Worm (Caenorhabditis elegans) whole organism, L4 larva: Measurements from ENCODE around the gene K10B3.1.

Experiments used
- T26A8.4 ChIP-seq: fragments of 200-800 bp; sonication (Bioruptor generic); IDR thresholded peaks from 2 replicates; pipeline ENCODE4 v1.3.6; 2022; ENCODE audit warnings: missing genetic modification characterization, missing compliant biosample characterization
- Y48G9A.11 ChIP-seq: fragments of 200-800 bp; sonication (Bioruptor generic); IDR thresholded peaks from 2 replicates; pipeline ENCODE4 v1.3.6; 2022; ENCODE audit warnings: missing genetic modification reagents, missing genetic modification characterization, missing compliant biosample characterization
- ZK546.5 ChIP-seq, 2 experiments: sonication (generic microtip); optimal IDR thresholded peaks; 2 replicates each; lab custom pipeline; 2017; ENCODE audit warnings: missing biosample characterization in 2 of 2, missing genetic modification characterization in 2 of 2
- ceh-62 ChIP-seq: sonication (generic microtip); optimal IDR thresholded peaks from 2 replicates; lab custom pipeline; 2017; ENCODE audit warnings: missing biosample characterization, missing genetic modification characterization
- cey-2 ChIP-seq: sonication (generic microtip); optimal IDR thresholded peaks from 3 replicates; lab custom pipeline; 2017; ENCODE audit warnings: missing genetic modification characterization, mild to moderate bottlenecking, missing compliant biosample characterization, antibody characterized with exemption, borderline replicate concordance; ENCODE audit not compliant: insufficient read depth
- daf-12 ChIP-seq: fragments of 150-350 bp; optimal IDR thresholded peaks from 2 replicates; lab custom pipeline; 2014; ENCODE audit warnings: missing biosample characterization, missing genetic modification reagents, missing genetic modification characterization
- daf-16 ChIP-seq, 3 experiments: sonication (generic microtip); optimal IDR thresholded peaks; 2 replicates each; lab custom pipeline; 2016 to 2017; ENCODE audit warnings: missing genetic modification characterization in 3 of 3, missing genetic modification reagents in 3 of 3, mild to moderate bottlenecking in 2 of 3, missing compliant biosample characterization in 2 of 3, missing biosample characterization in 1 of 3, moderate library complexity in 1 of 3
- daf-8 ChIP-seq: fragments of 200-800 bp; sonication (Bioruptor generic); IDR thresholded peaks from 2 replicates; pipeline ENCODE4 v1.3.6; 2022; ENCODE audit warnings: missing genetic modification characterization, missing compliant biosample characterization
- dmd-6 ChIP-seq: fragments of 200-800 bp; sonication (Bioruptor generic); IDR thresholded peaks from 2 replicates; pipeline ENCODE4 v1.3.6; 2022; ENCODE audit warnings: missing genetic modification reagents, missing genetic modification characterization, missing compliant biosample characterization
- egl-43 ChIP-seq: fragments of 200-800 bp; sonication (Bioruptor generic); IDR thresholded peaks from 2 replicates; pipeline ENCODE4 v1.3.6; 2022; ENCODE audit warnings: missing genetic modification reagents, missing genetic modification characterization, missing compliant biosample characterization
- fos-1 ChIP-seq: fragments of 150-350 bp; optimal IDR thresholded peaks from 2 replicates; lab custom pipeline; 2014; ENCODE audit warnings: missing biosample characterization, missing genetic modification characterization
- jun-1 ChIP-seq: fragments of 150-350 bp; optimal IDR thresholded peaks from 2 replicates; lab custom pipeline; 2014; ENCODE audit warnings: missing biosample characterization, missing genetic modification reagents, missing genetic modification characterization
- lim-7 ChIP-seq: fragments of 200-800 bp; sonication (Bioruptor generic); IDR thresholded peaks from 2 replicates; pipeline ENCODE4 v1.3.6; 2022; ENCODE audit warnings: missing genetic modification characterization, missing compliant biosample characterization
- mxl-3 ChIP-seq: fragments of 200-800 bp; sonication (Bioruptor generic); optimal IDR thresholded peaks from 2 replicates; lab custom pipeline; 2018; ENCODE audit warnings: mild to moderate bottlenecking, missing genetic modification characterization, missing compliant biosample characterization
- nhr-28 ChIP-seq: fragments of 150-350 bp; optimal IDR thresholded peaks from 2 replicates; lab custom pipeline; 2014; ENCODE audit warnings: missing biosample characterization, missing genetic modification characterization
- nhr-6 ChIP-seq: fragments of 150-350 bp; optimal IDR thresholded peaks from 2 replicates; lab custom pipeline; 2014; ENCODE audit warnings: missing biosample characterization, missing genetic modification characterization
- nhr-76 ChIP-seq: fragments of 150-350 bp; optimal IDR thresholded peaks from 2 replicates; lab custom pipeline; 2014; ENCODE audit warnings: missing biosample characterization, missing genetic modification characterization
- pqm-1 ChIP-seq: sonication (generic microtip); optimal IDR thresholded peaks from 2 replicates; lab custom pipeline; 2017; ENCODE audit warnings: missing biosample characterization, missing genetic modification characterization
- tra-1 ChIP-seq: fragments of 200-800 bp; sonication (Bioruptor generic); IDR thresholded peaks from 2 replicates; pipeline ENCODE4 v1.3.6; 2022; ENCODE audit warnings: missing genetic modification reagents, missing genetic modification characterization, missing compliant biosample characterization
- unc-62 ChIP-seq, 3 experiments: fragments of 150-350 bp in 1 of 3; sonication (generic microtip); optimal IDR thresholded peaks in 2 of 3; peaks in 1 of 3; 1 replicate in 1 of 3; 2 replicates in 2 of 3; lab custom pipeline; 2014 to 2017; ENCODE audit warnings: missing biosample characterization in 3 of 3, missing genetic modification characterization in 3 of 3, missing genetic modification reagents in 3 of 3, missing genotype in 1 of 3

Gene K10B3.1

DNA sequence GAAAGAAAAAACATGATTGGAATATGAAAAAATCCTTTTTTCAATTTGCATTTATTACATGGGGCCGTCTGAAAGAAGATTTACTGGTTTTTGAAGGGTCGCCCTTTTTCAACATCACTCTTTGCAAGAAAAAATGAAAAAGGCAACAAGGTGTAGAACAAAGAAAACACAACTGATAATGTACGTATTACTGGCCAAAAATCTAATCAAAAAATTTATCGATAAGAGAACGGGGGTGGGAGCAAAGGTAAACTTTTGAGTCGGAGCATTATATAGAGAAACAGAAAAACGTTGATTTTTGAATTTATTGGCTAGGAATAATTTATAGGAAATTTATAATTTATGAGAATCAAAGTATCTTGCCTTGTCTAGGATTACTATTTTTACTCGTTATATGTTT lies 46.6 kb downstream of the K10B3.1 start:
- TF ChIP-seq jun-1 (tag; lab: Kevin White, UChicago), result no peak
- no peak for TF ChIP-seq daf-12 (tag; lab: Kevin White, UChicago)
- no peak for TF ChIP-seq daf-8
- no peak for TF ChIP-seq Y48G9A.11
- no peak for TF ChIP-seq mxl-3
- TF ChIP-seq pqm-1 (tag; lab: Kevin White, UChicago), result peak; percentile 85
- no peak for TF ChIP-seq T26A8.4 (GFP tag; lab: Robert Waterston, UW)
- no peak for TF ChIP-seq fos-1 (tag; lab: Kevin White, UChicago)
- TF ChIP-seq daf-16 (GFP tag; optimal IDR thresholded peaks at IDR 0.05; lab: Kevin White, UChicago), result no peak
- peak; percentile 60 for TF ChIP-seq daf-16 (tag; optimal IDR thresholded peaks at IDR 0.05; lab: Kevin White, UChicago)
- no peak for TF ChIP-seq nhr-76 (tag; lab: Kevin White, UChicago)
- no peak for TF ChIP-seq cey-2 (tag; lab: Kevin White, UChicago)
- peak; percentile 23; the same call in 1 of the 2 replicates for TF ChIP-seq dmd-6 (GFP tag; lab: Robert Waterston, UW)
- no peak for TF ChIP-seq lim-7 (GFP tag; lab: Robert Waterston, UW)
- TF ChIP-seq egl-43 (GFP tag; lab: Robert Waterston, UW), result no peak
- TF ChIP-seq ZK546.5 (tag; optimal IDR thresholded peaks at IDR 0.05; lab: Kevin White, UChicago), result no peak
- TF ChIP-seq nhr-6, result no peak
- TF ChIP-seq tra-1, result no peak
- TF ChIP-seq nhr-28 (tag; lab: Kevin White, UChicago), result peak; percentile 39
- no peak for TF ChIP-seq ceh-62 (tag; lab: Kevin White, UChicago)
- TF ChIP-seq, all 104 proteins: peak for 4

ce11 chrX:3184649-3185048 lies 49.4 kb downstream of the K10B3.1 start:
- no peak for TF ChIP-seq egl-43 (GFP tag; lab: Robert Waterston, UW)
- peak in 1 of 2 experiments; percentile 81 for TF ChIP-seq unc-62 (GFP tag; optimal IDR thresholded peaks at IDR 0.05 in 1 of 2; lab: Kevin White, UChicago)
- no peak for TF ChIP-seq unc-62 (tag; optimal IDR thresholded peaks at IDR 0.05; lab: Kevin White, UChicago)
